Worm (Caenorhabditis elegans) whole organism, late embryonic: ENCODE data around the gene pqn-41.
A peak's percentile ranks its signal among the peaks of the same experiment; 100 is the strongest.

ENCODE experiments used
- C38D4.7 ChIP-seq: fragments of 200-800 bp; sonication (Bioruptor generic); optimal IDR thresholded peaks from 2 replicates; lab custom pipeline; 2018; ENCODE audit warnings: mild to moderate bottlenecking, missing genetic modification characterization, moderate library complexity, missing compliant biosample characterization
- F13H6.1 ChIP-seq: sonication (generic microtip); optimal IDR thresholded peaks from 2 replicates; lab custom pipeline; 2016; ENCODE audit warnings: missing genetic modification characterization, missing compliant biosample characterization
- T23F11.4 ChIP-seq: fragments of 200-800 bp; sonication (Bioruptor generic); optimal IDR thresholded peaks from 2 replicates; lab custom pipeline; 2018; ENCODE audit warnings: mild to moderate bottlenecking, missing genetic modification characterization, missing compliant biosample characterization
- ceh-18 ChIP-seq: sonication (generic microtip); optimal IDR thresholded peaks from 2 replicates; lab custom pipeline; 2016; ENCODE audit warnings: missing genetic modification characterization, missing compliant biosample characterization
- ceh-19 ChIP-seq: fragments of 200-800 bp; sonication (Bioruptor generic); optimal IDR thresholded peaks from 2 replicates; lab custom pipeline; 2018; ENCODE audit warnings: mild to moderate bottlenecking, missing genetic modification characterization, missing compliant biosample characterization
- ceh-22 ChIP-seq: sonication (generic microtip); optimal IDR thresholded peaks from 2 replicates; lab custom pipeline; 2017; ENCODE audit warnings: missing biosample characterization, missing genetic modification characterization
- ceh-24 ChIP-seq: sonication (generic microtip); optimal IDR thresholded peaks from 2 replicates; lab custom pipeline; 2016; ENCODE audit warnings: mild to moderate bottlenecking, missing genetic modification characterization, missing compliant biosample characterization
- ceh-30 ChIP-seq: fragments of 150-350 bp; optimal IDR thresholded peaks from 2 replicates; lab custom pipeline; 2014; ENCODE audit warnings: missing biosample characterization, missing genetic modification characterization
- ceh-31 ChIP-seq: sonication (generic microtip); optimal IDR thresholded peaks from 2 replicates; lab custom pipeline; 2016; ENCODE audit warnings: missing genetic modification characterization, missing compliant biosample characterization
- ceh-34 ChIP-seq: sonication (generic microtip); optimal IDR thresholded peaks from 2 replicates; lab custom pipeline; 2016; ENCODE audit warnings: mild to moderate bottlenecking, missing genetic modification characterization, missing compliant biosample characterization
- ceh-48 ChIP-seq: sonication (generic microtip); optimal IDR thresholded peaks from 2 replicates; lab custom pipeline; 2016; ENCODE audit warnings: missing genetic modification characterization, inconsistent platforms, missing compliant biosample characterization
- che-1 ChIP-seq: sonication (generic microtip); optimal IDR thresholded peaks from 2 replicates; lab custom pipeline; 2016; ENCODE audit warnings: mild to moderate bottlenecking, missing genetic modification characterization, missing compliant biosample characterization
- dmd-4 ChIP-seq: sonication (generic microtip); optimal IDR thresholded peaks from 2 replicates; lab custom pipeline; 2016; ENCODE audit warnings: borderline replicate concordance, missing genetic modification characterization, missing compliant biosample characterization
- dve-1 ChIP-seq: sonication (generic microtip); optimal IDR thresholded peaks from 2 replicates; lab custom pipeline; 2017; ENCODE audit warnings: antibody characterized with exemption, mild to moderate bottlenecking, missing genetic modification characterization, missing compliant biosample characterization
- ets-4 ChIP-seq: sonication (generic microtip); optimal IDR thresholded peaks from 2 replicates; lab custom pipeline; 2016; ENCODE audit warnings: missing genetic modification characterization, missing compliant biosample characterization
- fkh-6 ChIP-seq: sonication (generic microtip); optimal IDR thresholded peaks from 2 replicates; lab custom pipeline; 2016; ENCODE audit warnings: missing genetic modification characterization, missing compliant biosample characterization
- gmeb-2 ChIP-seq: sonication (generic microtip); optimal IDR thresholded peaks from 2 replicates; lab custom pipeline; 2016; ENCODE audit warnings: missing genetic modification characterization, inconsistent platforms, missing compliant biosample characterization
- hlh-15 ChIP-seq: sonication (generic microtip); optimal IDR thresholded peaks from 2 replicates; lab custom pipeline; 2016; ENCODE audit warnings: missing genetic modification characterization, missing compliant biosample characterization
- hlh-30 ChIP-seq: sonication (generic microtip); optimal IDR thresholded peaks from 2 replicates; lab custom pipeline; 2017; ENCODE audit warnings: antibody characterized with exemption, missing genetic modification characterization, missing compliant biosample characterization; ENCODE audit not compliant: insufficient read depth
- hlh-6 ChIP-seq: sonication (generic microtip); optimal IDR thresholded peaks from 2 replicates; lab custom pipeline; 2016; ENCODE audit warnings: missing genotype, missing genetic modification characterization, missing compliant biosample characterization
- hlh-8 ChIP-seq: sonication (generic microtip); optimal IDR thresholded peaks from 2 replicates; lab custom pipeline; 2016; ENCODE audit warnings: missing genotype, missing genetic modification characterization, missing compliant biosample characterization
- madf-2 ChIP-seq: sonication (generic microtip); optimal IDR thresholded peaks from 2 replicates; lab custom pipeline; 2017; ENCODE audit warnings: missing genetic modification characterization, missing compliant biosample characterization
- mec-3 ChIP-seq: sonication (generic microtip); optimal IDR thresholded peaks from 2 replicates; lab custom pipeline; 2016; ENCODE audit warnings: borderline replicate concordance, missing genetic modification characterization, missing compliant biosample characterization
- nhr-11 ChIP-seq: fragments of 150-350 bp; optimal IDR thresholded peaks from 2 replicates; lab custom pipeline; 2014; ENCODE audit warnings: missing biosample characterization, missing genetic modification characterization
- nhr-232 ChIP-seq: sonication (generic microtip); optimal IDR thresholded peaks from 2 replicates; lab custom pipeline; 2016; ENCODE audit warnings: missing genetic modification characterization, missing compliant biosample characterization
- npax-4 ChIP-seq: sonication (generic microtip); optimal IDR thresholded peaks from 2 replicates; lab custom pipeline; 2016; ENCODE audit warnings: missing genetic modification characterization, missing compliant biosample characterization
- pax-1 ChIP-seq: fragments of 150-350 bp; optimal IDR thresholded peaks from 2 replicates; lab custom pipeline; 2014; ENCODE audit warnings: missing biosample characterization, missing genetic modification characterization
- pha-4 ChIP-seq: fragments of 150-350 bp; optimal IDR thresholded peaks from 2 replicates; lab custom pipeline; 2018; ENCODE audit warnings: missing biosample characterization, missing genetic modification reagents, missing genetic modification characterization
- pqm-1 ChIP-seq: sonication (generic microtip); optimal IDR thresholded peaks from 2 replicates; lab custom pipeline; 2016; ENCODE audit warnings: missing genetic modification characterization, missing compliant biosample characterization
- rnt-1 ChIP-seq: sonication (generic microtip); optimal IDR thresholded peaks from 2 replicates; lab custom pipeline; 2016; ENCODE audit warnings: missing genetic modification characterization, missing compliant biosample characterization
- sox-4 ChIP-seq: sonication (generic microtip); optimal IDR thresholded peaks from 2 replicates; lab custom pipeline; 2017; ENCODE audit warnings: mild to moderate bottlenecking, missing genetic modification characterization, inconsistent platforms, missing compliant biosample characterization
- tbx-2 ChIP-seq: sonication (generic microtip); optimal IDR thresholded peaks from 2 replicates; lab custom pipeline; 2016; ENCODE audit warnings: missing genetic modification characterization, missing compliant biosample characterization
- tbx-7 ChIP-seq: sonication (generic microtip); optimal IDR thresholded peaks from 2 replicates; lab custom pipeline; 2016; ENCODE audit warnings: missing genotype, missing genetic modification characterization, missing compliant biosample characterization
- unc-3 ChIP-seq, 2 experiments: fragments of 200-800 bp in 1 of 2; sonication (Bioruptor generic) in 1 of 2; sonication (generic microtip) in 1 of 2; conservative IDR thresholded peaks in 1 of 2; optimal IDR thresholded peaks in 1 of 2; 2 replicates each; pipeline versions ENCODE4 v1.3.6 to Lab custom; 2016 to 2022; ENCODE audit warnings: missing compliant biosample characterization in 2 of 2, missing genetic modification characterization in 2 of 2, missing genetic modification reagents in 1 of 2
- unc-55 ChIP-seq: sonication (generic microtip); optimal IDR thresholded peaks from 2 replicates; lab custom pipeline; 2017; ENCODE audit warnings: missing biosample characterization, missing genetic modification reagents, missing genetic modification characterization
- unc-86 ChIP-seq: sonication (generic microtip); optimal IDR thresholded peaks from 2 replicates; lab custom pipeline; 2016; ENCODE audit warnings: missing genetic modification characterization, missing compliant biosample characterization
- zip-5 ChIP-seq: sonication (generic microtip); optimal IDR thresholded peaks from 2 replicates; lab custom pipeline; 2016; ENCODE audit warnings: missing genetic modification characterization, missing compliant biosample characterization

The pqn-41 gene

ce11 chrIII:1878065-1878464, 27.7 kb upstream of the pqn-41 start, which contains the start of gene smi-1:
TSS of gene smi-1 (plus strand) at chrIII:1878365.
- TF ChIP-seq nhr-11 (tag; lab: Kevin White, UChicago) (no peak), pqm-1 (no peak), ets-4 (tag; lab: Kevin White, UChicago) (no peak), gmeb-2 (tag; lab: Kevin White, UChicago) (no peak), ceh-24 (no peak), ceh-31 (tag; lab: Kevin White, UChicago) (no peak), sox-4 (no peak), ceh-48 (tag; lab: Kevin White, UChicago) (no peak), nhr-232 (no peak), dmd-4 (tag; lab: Kevin White, UChicago) (no peak), dve-1 (tag; lab: Kevin White, UChicago) (no peak), ceh-22 (no peak), fkh-6 (no peak), C38D4.7 (GFP tag; lab: Kevin White, UChicago) (no peak), mec-3 (tag; lab: Kevin White, UChicago) (no peak), unc-3 (GFP tag; conservative IDR thresholded peaks at IDR 0.05; lab: Robert Waterston, UW) (no peak), unc-3 (tag; optimal IDR thresholded peaks at IDR 0.05; lab: Kevin White, UChicago) (no peak), pax-1 (tag; lab: Kevin White, UChicago) (no peak)
- TF ChIP-seq, all 69 proteins: peak for 0

ce11 chrIII:1878918-1879317, 26.8 kb upstream of the pqn-41 start:
- TF ChIP-seq unc-3 (GFP tag; conservative IDR thresholded peaks at IDR 0.05; lab: Robert Waterston, UW) (no peak), unc-3 (tag; optimal IDR thresholded peaks at IDR 0.05; lab: Kevin White, UChicago) (no peak), ceh-48 (tag; lab: Kevin White, UChicago) (peak; percentile 98), T23F11.4 (GFP tag; lab: Kevin White, UChicago) (no peak), pax-1 (tag; lab: Kevin White, UChicago) (no peak), ceh-34 (tag; lab: Kevin White, UChicago) (no peak)

- no peak for TF ChIP-seq sox-4
- peak; percentile 61 for TF ChIP-seq ceh-48 (tag; lab: Kevin White, UChicago)
These were observed 25.5 kb upstream of the pqn-41 start for ce11 chrIII:1880221-1880620.

ce11 chrIII:1882678-1883077, 23.1 kb upstream of the pqn-41 start:
- TF ChIP-seq hlh-15: no peak
- TF ChIP-seq madf-2 (tag; lab: Kevin White, UChicago): no peak
- no peak for TF ChIP-seq gmeb-2 (tag; lab: Kevin White, UChicago)
- no peak for TF ChIP-seq ceh-30
- TF ChIP-seq pha-4: no peak
- no peak for TF ChIP-seq che-1 (tag; lab: Kevin White, UChicago)
- TF ChIP-seq tbx-7 (tag; lab: Kevin White, UChicago): no peak
- TF ChIP-seq ceh-19 (GFP tag; lab: Kevin White, UChicago): no peak
- TF ChIP-seq rnt-1 (tag; lab: Kevin White, UChicago): no peak
- TF ChIP-seq sox-4: no peak

ce11 chrIII:1886914-1887313, 18.8 kb upstream of the pqn-41 start:
- TF ChIP-seq hlh-6 (no peak), rnt-1 (tag; lab: Kevin White, UChicago) (no peak), hlh-8 (tag; lab: Kevin White, UChicago) (no peak), npax-4 (tag; lab: Kevin White, UChicago) (no peak), zip-5 (tag; lab: Kevin White, UChicago) (no peak), madf-2 (tag; lab: Kevin White, UChicago) (no peak), ceh-18 (tag; lab: Kevin White, UChicago) (no peak), unc-86 (tag; lab: Kevin White, UChicago) (no peak), tbx-2 (tag; lab: Kevin White, UChicago) (no peak), unc-55 (GFP tag; lab: Kevin White, UChicago) (no peak), hlh-30 (tag; lab: Kevin White, UChicago) (no peak), F13H6.1 (tag; lab: Kevin White, UChicago) (no peak), ceh-30 (no peak)
